Worm (Caenorhabditis elegans): ENCODE data around the gene memo-1.
A peak's percentile ranks its signal among the peaks of the same experiment; 100 is the strongest.

memo-1 gene

DNA sequence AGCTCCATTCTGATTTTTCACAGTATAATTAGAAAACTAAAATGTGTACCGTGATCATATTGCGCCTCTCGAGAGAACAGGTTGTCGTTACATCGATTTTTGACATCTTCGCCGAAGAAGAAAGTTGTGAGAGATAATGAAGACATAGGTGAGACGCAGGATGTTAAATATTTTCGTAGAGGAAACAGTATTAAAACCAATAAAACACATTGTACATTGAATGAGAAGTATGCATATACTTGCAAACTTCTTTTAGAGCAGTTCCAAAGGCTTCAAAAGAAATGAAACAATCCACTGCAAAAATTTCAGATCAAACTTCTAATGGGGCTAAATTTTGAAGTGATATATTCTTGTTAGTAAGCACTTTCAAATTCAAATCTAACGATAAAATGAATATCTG lies 23.7 kb upstream of the memo-1 start, which contains the start of gene nipi-4:
TSS of gene nipi-4 (minus strand) at position 101 of the 400 bp plus-strand sequence.
- TF ChIP-seq med-1 (GFP tag; optimal IDR thresholded peaks at IDR 0.05; ENCODE audit: insufficient read depth) (no peak), tab-1 (GFP tag; IDR thresholded peaks at IDR 0.05) (no peak), ref-1 (GFP tag; conservative IDR thresholded peaks at IDR 0.05) (no peak), T22C8.4 (GFP tag; IDR thresholded peaks at IDR 0.05) (no peak), ztf-29 (GFP tag; IDR thresholded peaks at IDR 0.05) (no peak), klf-2 (GFP tag; conservative IDR thresholded peaks at IDR 0.05) (no peak), flt-1 (GFP tag; IDR thresholded peaks at IDR 0.05) (no peak), cog-1 (tag; optimal IDR thresholded peaks at IDR 0.05) (no peak)

DNA sequence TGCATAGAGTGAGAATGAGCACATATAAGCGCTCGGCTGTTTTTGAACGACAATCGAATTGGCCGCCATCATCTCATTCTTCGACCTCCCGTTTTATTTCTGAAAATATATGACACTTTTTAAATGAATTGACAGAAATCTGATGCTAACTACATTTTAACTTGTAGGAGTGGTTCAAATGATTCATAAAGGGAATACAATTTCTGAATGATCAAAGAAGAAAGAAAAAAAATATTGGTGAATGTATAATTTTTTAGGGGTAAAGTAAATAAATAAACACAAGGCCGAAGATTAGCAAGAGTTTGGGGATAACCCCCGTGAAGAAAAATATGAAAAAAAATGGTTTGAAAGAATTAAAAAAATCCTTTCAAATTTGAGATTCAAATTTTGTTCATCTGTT lies 17.7 kb upstream of the memo-1 start, which contains the start of gene C37C3.11:
TSS of gene C37C3.11 (minus strand) at position 101 of the 400 bp plus-strand sequence.
- TF ChIP-seq cog-1 (tag; optimal IDR thresholded peaks at IDR 0.05) (no peak), ztf-23 (GFP tag; IDR thresholded peaks at IDR 0.05) (no peak), flt-1 (GFP tag; IDR thresholded peaks at IDR 0.05) (no peak), ztf-29 (GFP tag; IDR thresholded peaks at IDR 0.05) (no peak), T22C8.4 (GFP tag; IDR thresholded peaks at IDR 0.05) (no peak), ref-1 (GFP tag; conservative IDR thresholded peaks at IDR 0.05) (no peak), tab-1 (GFP tag; IDR thresholded peaks at IDR 0.05) (no peak), klf-2 (GFP tag; conservative IDR thresholded peaks at IDR 0.05) (no peak), med-1 (GFP tag; optimal IDR thresholded peaks at IDR 0.05; ENCODE audit: insufficient read depth) (no peak)

DNA sequence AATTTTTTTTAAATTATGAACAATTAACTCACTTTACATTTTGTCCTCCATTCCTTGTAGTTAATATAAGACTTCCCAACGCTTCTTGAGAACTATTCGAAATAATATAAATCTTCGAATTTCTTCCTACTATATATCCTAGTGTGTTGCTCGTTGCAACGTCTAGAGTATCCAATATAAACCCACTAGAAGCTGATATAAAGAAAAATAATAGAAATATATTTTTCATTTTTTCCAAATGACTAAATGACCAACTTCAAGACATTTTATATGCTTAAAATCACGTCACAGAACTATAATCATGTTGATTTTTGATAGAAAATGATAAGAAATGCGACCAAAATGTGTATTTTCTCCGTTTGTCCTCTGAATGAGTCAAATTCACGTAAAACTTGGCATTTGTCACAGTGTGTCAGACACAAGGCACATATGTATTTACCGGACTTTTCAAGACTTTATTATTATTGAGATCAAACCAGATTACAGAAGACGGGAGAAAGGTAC lies 16.1 kb upstream of the memo-1 start, which contains the start of gene C37C3.10:
TSS of gene C37C3.10 (minus strand) at position 51 of the 504 bp plus-strand sequence.
- TF ChIP-seq med-1 (GFP tag; optimal IDR thresholded peaks at IDR 0.05; ENCODE audit: insufficient read depth) = no peak
- no peak for TF ChIP-seq ztf-23 (GFP tag; IDR thresholded peaks at IDR 0.05)
- TF ChIP-seq ztf-29 (GFP tag; IDR thresholded peaks at IDR 0.05) = no peak
- no peak for TF ChIP-seq T22C8.4 (GFP tag; IDR thresholded peaks at IDR 0.05)
- no peak for TF ChIP-seq cog-1 (tag; optimal IDR thresholded peaks at IDR 0.05)
- TF ChIP-seq ref-1 (GFP tag; conservative IDR thresholded peaks at IDR 0.05) = no peak
- TF ChIP-seq klf-2 (GFP tag; conservative IDR thresholded peaks at IDR 0.05) = no peak
- no peak for TF ChIP-seq tab-1 (GFP tag; IDR thresholded peaks at IDR 0.05)
- TF ChIP-seq flt-1 (GFP tag; IDR thresholded peaks at IDR 0.05) = no peak

DNA sequence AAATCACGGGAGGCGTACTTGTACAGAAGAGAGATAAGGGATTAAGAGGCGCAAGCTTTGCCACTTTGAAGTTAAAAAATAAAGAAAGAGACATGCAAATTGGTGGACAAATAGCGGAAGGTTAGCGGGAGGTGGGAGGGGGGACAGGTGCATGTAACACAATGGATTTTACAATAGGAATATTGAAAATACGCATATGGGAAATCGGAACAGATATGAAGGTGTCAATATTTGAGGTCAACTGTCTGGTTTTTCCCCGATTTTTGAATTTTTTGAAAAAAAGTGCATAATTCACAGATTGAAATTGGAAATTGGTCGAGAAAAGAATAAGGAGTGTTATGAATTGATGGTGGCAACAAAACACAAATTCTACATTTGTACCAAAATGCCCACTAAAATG lies 14.8 kb upstream of the memo-1 start, which contains the start of gene C37C3.17:
TSS of gene C37C3.17 (minus strand) at position 101 of the 400 bp plus-strand sequence.
- TF ChIP-seq cog-1 (tag; optimal IDR thresholded peaks at IDR 0.05) = no peak

DNA sequence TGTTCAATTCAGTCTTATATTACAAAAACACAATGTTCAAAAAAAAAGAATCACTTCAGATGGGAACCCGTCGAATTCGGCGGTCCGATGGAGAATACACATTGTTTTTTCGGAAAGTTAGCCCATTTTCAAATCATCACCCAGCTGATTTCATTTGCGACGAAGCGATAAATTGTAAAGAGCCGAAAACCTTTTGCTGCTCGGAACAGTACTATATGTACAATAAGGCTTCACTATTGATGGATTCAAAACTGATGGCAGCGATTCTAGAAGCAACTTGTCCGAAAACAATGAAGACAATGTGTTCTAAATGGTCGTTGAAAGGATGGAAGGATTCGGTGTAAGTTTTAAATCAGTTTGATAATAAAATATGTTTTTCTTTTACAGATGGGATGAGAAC lies 11.0 kb upstream of the memo-1 start, which contains the start of gene C37C3.1:
TSS of gene C37C3.1 (plus strand) at position 33 of the 400 bp plus-strand sequence.
- TF ChIP-seq ztf-29 (GFP tag; IDR thresholded peaks at IDR 0.05) (no peak), T22C8.4 (GFP tag; IDR thresholded peaks at IDR 0.05) (no peak), cog-1 (tag; optimal IDR thresholded peaks at IDR 0.05) (no peak), tab-1 (GFP tag; IDR thresholded peaks at IDR 0.05) (no peak), flt-1 (GFP tag; IDR thresholded peaks at IDR 0.05) (no peak), ztf-23 (GFP tag; IDR thresholded peaks at IDR 0.05) (no peak), med-1 (GFP tag; optimal IDR thresholded peaks at IDR 0.05; ENCODE audit: insufficient read depth) (no peak), ref-1 (GFP tag; conservative IDR thresholded peaks at IDR 0.05) (no peak), klf-2 (GFP tag; conservative IDR thresholded peaks at IDR 0.05) (no peak)

DNA sequence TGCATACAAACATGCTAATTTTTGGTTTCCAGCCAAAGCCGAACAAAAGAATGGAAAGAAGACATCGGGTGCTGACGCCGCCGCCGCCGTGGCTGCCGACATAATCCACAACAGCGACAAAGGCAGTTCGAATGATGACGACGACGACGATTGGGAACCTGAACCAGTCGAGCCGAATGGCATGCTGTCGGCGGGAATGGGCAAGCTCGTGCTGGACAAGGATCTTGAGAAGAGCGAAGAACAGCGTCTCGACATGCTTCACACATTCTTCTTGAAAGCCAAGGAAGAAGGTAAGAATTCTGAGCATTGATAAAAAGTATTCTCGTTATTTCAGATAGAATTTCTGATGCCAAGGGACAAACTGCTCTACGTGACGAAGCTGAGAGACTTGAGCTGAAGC lies 9.7 kb upstream of the memo-1 start:
- no peak for TF ChIP-seq klf-2 (GFP tag; conservative IDR thresholded peaks at IDR 0.05)

DNA sequence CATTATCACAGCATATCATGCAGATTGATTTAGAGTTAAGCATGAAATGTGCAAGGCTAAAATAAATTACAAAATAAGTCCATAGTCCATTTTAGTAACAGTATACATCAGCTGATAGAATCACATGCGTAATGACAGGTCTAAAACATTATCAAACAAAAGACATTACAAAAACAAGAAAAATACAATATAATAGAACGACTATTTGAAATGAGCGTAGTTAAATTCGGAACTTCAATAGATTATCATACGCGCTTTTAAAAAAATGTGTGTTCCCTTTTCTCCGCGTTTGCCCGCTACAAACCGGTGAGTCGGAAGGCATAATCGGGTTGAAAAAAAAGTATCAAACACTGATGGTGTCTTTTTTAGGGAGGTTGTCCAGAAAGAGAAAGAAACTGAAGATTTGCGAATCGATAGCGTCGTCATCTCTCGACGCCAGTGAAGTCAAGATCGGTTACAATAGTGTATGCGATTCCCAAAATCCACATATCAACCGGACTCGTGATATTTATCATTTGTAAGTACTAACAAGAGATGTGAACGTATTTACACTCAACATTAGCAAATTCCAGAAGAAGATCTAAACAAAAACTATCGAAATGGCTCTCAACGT lies 8.5 kb upstream of the memo-1 start, which contains the start of gene C37C3.2:
TSS of gene C37C3.2 (plus strand) at position 563 of the 613 bp plus-strand sequence.
- TF ChIP-seq T22C8.4 (GFP tag; IDR thresholded peaks at IDR 0.05) (no peak), klf-2 (GFP tag; conservative IDR thresholded peaks at IDR 0.05) (no peak), flt-1 (GFP tag; IDR thresholded peaks at IDR 0.05) (no peak)

DNA sequence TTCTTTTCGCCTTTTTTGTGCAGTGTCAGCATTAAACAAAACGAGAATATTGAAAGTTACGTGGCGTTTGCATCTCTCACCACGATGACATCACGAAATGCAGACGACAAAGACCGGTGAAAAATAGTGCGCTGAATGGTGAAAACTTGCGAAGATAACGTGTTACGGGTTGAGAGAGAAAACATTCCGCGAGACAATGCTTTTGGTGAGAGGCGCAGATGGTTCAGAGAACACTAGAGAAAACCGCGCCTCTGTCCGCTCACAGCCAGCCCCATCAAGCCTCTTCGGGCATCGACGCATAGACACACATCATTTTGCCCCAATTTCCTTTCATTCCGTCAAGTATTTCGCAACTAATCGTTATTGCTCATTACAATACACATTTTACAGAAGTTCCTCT lies 7.6 kb upstream of the memo-1 start, which contains the start of the genes C37C3.9 and C37C3.18:
TSS of gene C37C3.9 (minus strand) at position 98 of the 400 bp plus-strand sequence.
TSS of gene C37C3.18 (plus strand) at position 391 of the 400 bp plus-strand sequence.
- TF ChIP-seq tab-1 (GFP tag; IDR thresholded peaks at IDR 0.05) (0 out of 2 replicates have a peak, but pooled peaks have one; percentile 42), klf-2 (GFP tag; conservative IDR thresholded peaks at IDR 0.05) (no peak), ref-1 (GFP tag; conservative IDR thresholded peaks at IDR 0.05) (no peak), cog-1 (tag; optimal IDR thresholded peaks at IDR 0.05) (peak; percentile 30), flt-1 (GFP tag; IDR thresholded peaks at IDR 0.05) (0 out of 2 replicates have a peak, but pooled peaks have one; percentile 49)

DNA sequence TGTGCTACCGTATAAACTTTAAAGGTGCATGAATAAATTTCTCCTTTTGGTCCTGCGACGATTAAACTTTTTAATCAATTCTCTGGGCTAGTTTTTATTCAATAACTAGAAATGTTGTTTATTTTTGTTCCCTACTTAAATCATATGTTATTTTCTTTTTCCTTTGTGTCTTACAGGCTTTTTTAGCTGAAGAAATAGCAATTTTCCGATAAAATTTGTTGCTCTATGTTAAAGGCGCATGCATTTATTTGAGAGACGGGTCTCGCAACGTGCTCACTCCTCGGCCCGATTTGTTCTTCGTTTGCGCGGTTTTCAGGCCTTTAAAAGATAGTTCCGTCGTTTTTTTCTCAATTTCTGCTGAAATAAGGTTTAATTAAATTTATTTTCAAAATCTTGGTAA lies 6.9 kb upstream of the memo-1 start:
- TF ChIP-seq flt-1 (GFP tag; IDR thresholded peaks at IDR 0.05) = no peak
- no peak for TF ChIP-seq T22C8.4 (GFP tag; IDR thresholded peaks at IDR 0.05)
- no peak for TF ChIP-seq med-1 (GFP tag; optimal IDR thresholded peaks at IDR 0.05; ENCODE audit: insufficient read depth)
- no peak for TF ChIP-seq tab-1 (GFP tag; IDR thresholded peaks at IDR 0.05)
- no peak for TF ChIP-seq ztf-29 (GFP tag; IDR thresholded peaks at IDR 0.05)
- TF ChIP-seq klf-2 (GFP tag; conservative IDR thresholded peaks at IDR 0.05) = no peak
- no peak for TF ChIP-seq ref-1 (GFP tag; conservative IDR thresholded peaks at IDR 0.05)
- TF ChIP-seq cog-1 (tag; optimal IDR thresholded peaks at IDR 0.05) = no peak
- TF ChIP-seq ztf-23 (GFP tag; IDR thresholded peaks at IDR 0.05) = no peak

DNA sequence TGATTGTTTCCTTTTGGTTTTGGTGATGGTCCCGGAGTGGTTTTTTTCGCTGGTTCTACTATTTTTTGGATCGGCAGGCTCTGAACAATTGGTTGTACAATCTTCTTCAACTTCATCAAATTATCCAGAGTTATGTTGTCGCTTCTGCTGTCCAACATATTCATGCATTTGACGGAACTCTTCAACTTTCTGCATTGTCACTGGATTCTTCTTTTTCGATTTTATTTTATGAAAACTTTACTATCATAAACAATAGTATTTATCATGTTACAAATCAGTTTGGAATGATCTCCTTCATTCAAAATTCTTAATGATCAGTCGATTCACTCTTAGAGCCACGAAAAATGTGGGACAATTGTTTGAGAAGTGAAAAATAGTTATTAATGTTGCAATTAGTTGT lies 5.1 kb upstream of the memo-1 start:
- no peak for TF ChIP-seq tab-1 (GFP tag; IDR thresholded peaks at IDR 0.05)
- no peak for TF ChIP-seq klf-2 (GFP tag; conservative IDR thresholded peaks at IDR 0.05)
- TF ChIP-seq flt-1 (GFP tag; IDR thresholded peaks at IDR 0.05) = no peak
- TF ChIP-seq ztf-23 (GFP tag; IDR thresholded peaks at IDR 0.05) = no peak
- no peak for TF ChIP-seq ztf-29 (GFP tag; IDR thresholded peaks at IDR 0.05)
- no peak for TF ChIP-seq cog-1 (tag; optimal IDR thresholded peaks at IDR 0.05)
- TF ChIP-seq T22C8.4 (GFP tag; IDR thresholded peaks at IDR 0.05) = no peak
- no peak for TF ChIP-seq ref-1 (GFP tag; conservative IDR thresholded peaks at IDR 0.05)
- TF ChIP-seq med-1 (GFP tag; optimal IDR thresholded peaks at IDR 0.05; ENCODE audit: insufficient read depth) = no peak

Data from whole organism, midembryonic.